Worm (Caenorhabditis elegans) whole organism, young adult: ENCODE measurements around the gene F40G9.5.
A peak's percentile ranks its signal among the peaks of the same experiment; 100 is the strongest.
"Not testable (repeated sequence)": the region's sequence is repeated elsewhere in the genome, so short reads cannot be mapped to it uniquely, and the experiment has no call there.

Source experiments
- B0035.1 ChIP-seq: sonication (generic microtip); optimal IDR thresholded peaks from 2 replicates; lab custom pipeline; 2016; ENCODE audit warnings: missing genetic modification characterization, mild to moderate bottlenecking, missing compliant biosample characterization, missing genotype, missing genetic modification reagents
- B0261.1 ChIP-seq: sonication (generic microtip); optimal IDR thresholded peaks from 2 replicates; lab custom pipeline; 2016; ENCODE audit warnings: mild to moderate bottlenecking, missing genetic modification characterization, moderate library complexity, missing compliant biosample characterization
- B0336.3 ChIP-seq: fragments of 200-800 bp; sonication (Bioruptor generic); IDR thresholded peaks from 2 replicates; pipeline ENCODE4 v1.3.6; 2022; ENCODE audit warnings: missing genetic modification characterization, missing compliant biosample characterization
- F22D6.2 ChIP-seq: sonication (generic microtip); optimal IDR thresholded peaks from 2 replicates; lab custom pipeline; 2016; ENCODE audit warnings: mild to moderate bottlenecking, missing genetic modification characterization, missing compliant biosample characterization
- F57C9.4 ChIP-seq: sonication (generic microtip); optimal IDR thresholded peaks from 2 replicates; lab custom pipeline; 2017; ENCODE audit warnings: mild to moderate bottlenecking, missing genetic modification characterization, missing compliant biosample characterization
- T26A5.8 ChIP-seq: sonication (generic microtip); optimal IDR thresholded peaks from 2 replicates; lab custom pipeline; 2016; ENCODE audit warnings: missing genetic modification characterization, missing compliant biosample characterization
- Y79H2A.3 ChIP-seq: fragments of 200-800 bp; sonication (Bioruptor generic); conservative IDR thresholded peaks from 2 replicates; pipeline ENCODE4 v1.3.6; 2022; ENCODE audit warnings: missing genetic modification reagents, missing genetic modification characterization, missing compliant biosample characterization
- ZK185.1 ChIP-seq: sonication (generic microtip); optimal IDR thresholded peaks from 2 replicates; lab custom pipeline; 2016; ENCODE audit warnings: mild to moderate bottlenecking, missing genetic modification characterization, missing compliant biosample characterization; ENCODE audit not compliant: poor library complexity, severe bottlenecking
- ama-1 ChIP-seq, 3 experiments: fragments of 150-350 bp in 1 of 3; sonication (generic microtip) in 2 of 3; optimal IDR thresholded peaks; 2 replicates each; lab custom pipeline; 2014 to 2018; ENCODE audit warnings: missing biosample characterization in 2 of 3, missing genetic modification characterization in 2 of 3, missing genetic modification reagents in 2 of 3
- cebp-1 ChIP-seq, 2 experiments: fragments of 200-800 bp in 1 of 2; sonication (Bioruptor generic) in 1 of 2; sonication (generic microtip) in 1 of 2; IDR thresholded peaks in 1 of 2; optimal IDR thresholded peaks in 1 of 2; 2 replicates each; pipeline versions ENCODE4 v1.3.6 to Lab custom; 2017 to 2022; ENCODE audit warnings: missing compliant biosample characterization in 2 of 2, missing genetic modification characterization in 2 of 2, mild to moderate bottlenecking in 1 of 2, missing genetic modification reagents in 1 of 2, moderate library complexity in 1 of 2
- die-1 ChIP-seq: sonication (generic microtip); optimal IDR thresholded peaks from 2 replicates; lab custom pipeline; 2016; ENCODE audit warnings: missing genotype, mild to moderate bottlenecking, missing genetic modification characterization, missing compliant biosample characterization
- efl-1 ChIP-seq: fragments of 150-350 bp; optimal IDR thresholded peaks from 2 replicates; lab custom pipeline; 2014; ENCODE audit warnings: missing biosample characterization, missing genetic modification reagents, missing genetic modification characterization
- egl-44 ChIP-seq: fragments of 200-800 bp; sonication (Bioruptor generic); IDR thresholded peaks from 2 replicates; pipeline ENCODE4 v1.3.6; 2022; ENCODE audit warnings: missing genetic modification reagents, missing genetic modification characterization, missing compliant biosample characterization
- egrh-3 ChIP-seq: fragments of 200-800 bp; sonication (Bioruptor generic); IDR thresholded peaks from 2 replicates; pipeline ENCODE4 v1.3.6; 2022; ENCODE audit warnings: missing genetic modification reagents, missing genetic modification characterization, missing compliant biosample characterization
- ekl-4 ChIP-seq: fragments of 200-800 bp; sonication (Bioruptor generic); IDR thresholded peaks from 2 replicates; pipeline ENCODE4 v1.3.6; 2022; ENCODE audit warnings: missing genetic modification reagents, missing genetic modification characterization, missing compliant biosample characterization
- ets-4 ChIP-seq: fragments of 200-800 bp; sonication (Bioruptor generic); optimal IDR thresholded peaks from 2 replicates; lab custom pipeline; 2018; ENCODE audit warnings: mild to moderate bottlenecking, missing genetic modification characterization, missing compliant biosample characterization
- fkh-3 ChIP-seq: sonication (generic microtip); optimal IDR thresholded peaks from 2 replicates; lab custom pipeline; 2016; ENCODE audit warnings: mild to moderate bottlenecking, missing genetic modification characterization, missing compliant biosample characterization
- let-526 ChIP-seq: fragments of 200-800 bp; sonication (Bioruptor generic); IDR thresholded peaks from 2 replicates; pipeline ENCODE4 v1.3.6; 2022; ENCODE audit warnings: missing genetic modification reagents, missing genetic modification characterization, missing compliant biosample characterization
- lin-26 ChIP-seq: fragments of 200-800 bp; sonication (Bioruptor generic); IDR thresholded peaks from 2 replicates; pipeline ENCODE4 v1.3.6; 2022; ENCODE audit warnings: missing genetic modification reagents, missing genetic modification characterization, missing compliant biosample characterization
- lin-35 ChIP-seq, 3 experiments: fragments of 150-350 bp in 2 of 3; sonication (generic microtip) in 1 of 3; optimal IDR thresholded peaks; 2 replicates each; lab custom pipeline; 2014 to 2018; ENCODE audit warnings: missing biosample characterization in 3 of 3, missing genetic modification characterization in 3 of 3, missing genetic modification reagents in 3 of 3
- madf-3 ChIP-seq: fragments of 200-800 bp; sonication (Bioruptor generic); IDR thresholded peaks from 2 replicates; pipeline ENCODE4 v1.3.6; 2022; ENCODE audit warnings: missing genetic modification reagents, missing genetic modification characterization, missing compliant biosample characterization
- madf-8 ChIP-seq: fragments of 200-800 bp; sonication (Bioruptor generic); conservative IDR thresholded peaks from 2 replicates; pipeline ENCODE4 v1.3.6; 2022; ENCODE audit warnings: missing genetic modification reagents, missing genetic modification characterization, missing compliant biosample characterization
- nfya-2 ChIP-seq: fragments of 200-800 bp; sonication (Bioruptor generic); IDR thresholded peaks from 2 replicates; pipeline ENCODE4 v1.3.6; 2022; ENCODE audit warnings: missing genetic modification reagents, missing genetic modification characterization, missing compliant biosample characterization
- nhr-120 ChIP-seq: fragments of 200-800 bp; sonication (Bioruptor generic); IDR thresholded peaks from 2 replicates; pipeline ENCODE4 v1.3.6; 2022; ENCODE audit warnings: missing genetic modification characterization, missing compliant biosample characterization
- pbrm-1 ChIP-seq: fragments of 200-800 bp; sonication (Bioruptor generic); IDR thresholded peaks from 2 replicates; pipeline ENCODE4 v1.3.6; 2022; ENCODE audit warnings: missing genetic modification reagents, missing genetic modification characterization, missing compliant biosample characterization
- rpc-1 ChIP-seq, 2 experiments: fragments of 150-350 bp in 1 of 2; sonication (generic microtip) in 1 of 2; optimal IDR thresholded peaks; 2 replicates each; lab custom pipeline; 2014 to 2018; ENCODE audit warnings: missing biosample characterization in 1 of 2, missing genetic modification characterization in 1 of 2, missing genetic modification reagents in 1 of 2, missing genotype in 1 of 2
- snpc-1.3 ChIP-seq: sonication (generic microtip); optimal IDR thresholded peaks from 2 replicates; lab custom pipeline; 2017; ENCODE audit warnings: missing genetic modification characterization, mild to moderate bottlenecking, missing compliant biosample characterization, antibody characterized with exemption, moderate library complexity, missing genotype, missing genetic modification reagents; ENCODE audit not compliant: insufficient read depth
- tbp1 ChIP-seq: fragments of 200-800 bp; sonication (Bioruptor generic); optimal IDR thresholded peaks from 2 replicates; lab custom pipeline; 2018; ENCODE audit warnings: mild to moderate bottlenecking, missing genetic modification characterization, missing compliant biosample characterization
- xnd-1 ChIP-seq: sonication (generic microtip); optimal IDR thresholded peaks from 2 replicates; lab custom pipeline; 2016; ENCODE audit warnings: missing genotype, missing genetic modification reagents, missing genetic modification characterization, missing compliant biosample characterization
- zfh-2 ChIP-seq: fragments of 200-800 bp; sonication (Bioruptor generic); conservative IDR thresholded peaks from 2 replicates; pipeline ENCODE4 v1.3.6; 2022; ENCODE audit warnings: missing genetic modification reagents, missing genetic modification characterization, missing compliant biosample characterization

Gene F40G9.5

ce11 chrIII:157980-158379 is 23.1 kb upstream of the F40G9.5 start:
- TF ChIP-seq egrh-3 (peak; percentile 34; the same call in 1 of the 2 replicates), F22D6.2 (tag; lab: Kevin White, UChicago) (no peak), zfh-2 (GFP tag; lab: Robert Waterston, UW) (peak; percentile 60; the same call in 1 of the 2 replicates), nfya-2 (0 out of 2 replicates have a peak, but pooled peaks have one; percentile 33), nhr-120 (GFP tag; lab: Robert Waterston, UW) (no peak), snpc-1.3 (tag; lab: Kevin White, UChicago) (no peak), B0336.3 (no peak), ets-4 (GFP tag; lab: Kevin White, UChicago) (no peak)

- 0 out of 2 replicates have a peak, but pooled peaks have one; percentile 39 for TF ChIP-seq madf-3 (GFP tag; lab: Robert Waterston, UW)
- no peak for TF ChIP-seq ZK185.1 (tag; lab: Kevin White, UChicago)
Observed at ce11 chrIII:159149-159548, 21.9 kb upstream of the F40G9.5 start.

ce11 chrIII:159665-160064 is 21.4 kb upstream of the F40G9.5 start:
- peak; percentile 38; the same call in 1 of the 2 replicates for TF ChIP-seq ekl-4 (GFP tag; lab: Robert Waterston, UW)
- peak; percentile 63; the same call in 1 of the 2 replicates for TF ChIP-seq zfh-2 (GFP tag; lab: Robert Waterston, UW)
- 0 out of 2 replicates have a peak, but pooled peaks have one; percentile 0 for TF ChIP-seq madf-3 (GFP tag; lab: Robert Waterston, UW)
- TF ChIP-seq let-526 (GFP tag; lab: Robert Waterston, UW) = no peak
- no peak for TF ChIP-seq T26A5.8 (tag; lab: Kevin White, UChicago)
- TF ChIP-seq fkh-3 = peak; percentile 19

ce11 chrIII:160736-161400 is 20.2 kb upstream of the F40G9.5 start:
- TF ChIP-seq B0261.1 (tag; lab: Kevin White, UChicago) (peak; percentile 53), tbp1 (peak; percentile 74), lin-26 (GFP tag; lab: Robert Waterston, UW) (peak; percentile 43; the same call in 1 of the 2 replicates), rpc-1 (tag; optimal IDR thresholded peaks at IDR 0.05; lab: Kevin White, UChicago) (peak; percentile 50)
- not testable (repeated sequence) for TF ChIP-seq rpc-1 (optimal IDR thresholded peaks at IDR 0.05; lab: Kevin White, UChicago)

ce11 chrIII:164775-165174 is 16.3 kb upstream of the F40G9.5 start, which contains the start of gene F40G9.8:
Gene F40G9.8, minus strand, starts transcription at chrIII:164875.
- no peak for TF ChIP-seq rpc-1 (optimal IDR thresholded peaks at IDR 0.05; lab: Kevin White, UChicago)
- no peak for TF ChIP-seq rpc-1 (tag; optimal IDR thresholded peaks at IDR 0.05; lab: Kevin White, UChicago)
- no peak for TF ChIP-seq tbp1
- TF ChIP-seq F57C9.4 = no peak
- no peak for TF ChIP-seq die-1 (tag; lab: Kevin White, UChicago)
- TF ChIP-seq xnd-1 = no peak
- no peak for TF ChIP-seq cebp-1 (GFP tag; IDR thresholded peaks at IDR 0.05; lab: Robert Waterston, UW)
- no peak for TF ChIP-seq cebp-1 (tag; optimal IDR thresholded peaks at IDR 0.05; lab: Kevin White, UChicago)
- no peak for TF ChIP-seq nfya-2
- TF ChIP-seq fkh-3 = no peak
- no peak for TF ChIP-seq ama-1 (optimal IDR thresholded peaks at IDR 0.05; lab: Kevin White, UChicago)
- no peak for TF ChIP-seq ama-1 (GFP tag; optimal IDR thresholded peaks at IDR 0.05; lab: Kevin White, UChicago)
- TF ChIP-seq egl-44 (GFP tag; lab: Robert Waterston, UW) = no peak
- TF ChIP-seq lin-35 (GFP tag; optimal IDR thresholded peaks at IDR 0.05; lab: Kevin White, UChicago) = no peak
- no peak for TF ChIP-seq pbrm-1 (GFP tag; lab: Robert Waterston, UW)
- no peak for TF ChIP-seq nhr-120 (GFP tag; lab: Robert Waterston, UW)
- TF ChIP-seq B0035.1 (tag; lab: Kevin White, UChicago) = no peak
- TF ChIP-seq madf-8 (GFP tag; lab: Robert Waterston, UW) = no peak
- TF ChIP-seq efl-1 (GFP tag; lab: Kevin White, UChicago) = no peak
- TF ChIP-seq B0336.3 = no peak
- no peak for TF ChIP-seq Y79H2A.3
